Fruit fly (Drosophila melanogaster) whole organism, embryonic: ENCODE measurements around the gene CG31388.

Source experiments
- Bgb ChIP-seq: fragments of 200-800 bp; sonication (Bioruptor generic); IDR thresholded peaks from 2 replicates; pipeline ENCODE4 v1.3.6; 2022; ENCODE audit warnings: missing biosample characterization, missing genetic modification characterization; ENCODE audit not compliant: partially characterized antibody
- CG10654 ChIP-seq: fragments of 200-800 bp; sonication (Bioruptor generic); optimal IDR thresholded peaks from 2 replicates; lab custom pipeline; 2016; ENCODE audit warnings: missing biosample characterization, missing genetic modification characterization
- CG11695 ChIP-seq: fragments of 200-800 bp; sonication (Bioruptor generic); IDR thresholded peaks from 3 replicates; pipeline ENCODE4 v1.3.6; 2022; ENCODE audit warnings: missing biosample characterization, missing genetic modification characterization
- CG11723 ChIP-seq: fragments of 200-800 bp; sonication (Bioruptor generic); optimal IDR thresholded peaks from 2 replicates; lab custom pipeline; 2017; ENCODE audit warnings: missing biosample characterization, mild to moderate bottlenecking, missing genetic modification characterization
- CG12104 ChIP-seq: fragments of 200-800 bp; sonication (Bioruptor generic); optimal IDR thresholded peaks from 3 replicates; lab custom pipeline; 2016; ENCODE audit warnings: missing biosample characterization, missing genetic modification characterization
- CG12769 ChIP-seq: fragments of 200-800 bp; sonication (Bioruptor generic); optimal IDR thresholded peaks from 2 replicates; lab custom pipeline; 2019; ENCODE audit warnings: missing biosample characterization, mild to moderate bottlenecking, missing genetic modification characterization, moderate library complexity
- CG15073 ChIP-seq: fragments of 200-800 bp; sonication (Bioruptor generic); optimal IDR thresholded peaks from 2 replicates; lab custom pipeline; 2016; ENCODE audit warnings: missing biosample characterization, missing genetic modification characterization
- CG17829 ChIP-seq: fragments of 200-800 bp; optimal IDR thresholded peaks from 2 replicates; lab custom pipeline; 2019; ENCODE audit warnings: missing biosample characterization, mild to moderate bottlenecking, missing genetic modification characterization, moderate library complexity
- CG18262 ChIP-seq: fragments of 200-800 bp; optimal IDR thresholded peaks from 3 replicates; lab custom pipeline; 2019; ENCODE audit warnings: missing biosample characterization, mild to moderate bottlenecking, missing genetic modification characterization, moderate library complexity
- CG2116 ChIP-seq: fragments of 200-800 bp; sonication (Bioruptor generic); optimal IDR thresholded peaks from 3 replicates; lab custom pipeline; 2018; ENCODE audit warnings: missing biosample characterization, mild to moderate bottlenecking, missing genetic modification characterization
- CG2712 ChIP-seq: fragments of 200-800 bp; optimal IDR thresholded peaks from 3 replicates; lab custom pipeline; 2019; ENCODE audit warnings: missing biosample characterization, mild to moderate bottlenecking, missing genetic modification characterization, moderate library complexity
- CG2889 ChIP-seq: fragments of 200-800 bp; sonication (Bioruptor generic); IDR thresholded peaks from 3 replicates; pipeline ENCODE4 v1.3.6; 2022; ENCODE audit warnings: missing biosample characterization, missing genetic modification characterization
- CG32767 ChIP-seq: fragments of 200-800 bp; sonication (Bioruptor generic); IDR thresholded peaks from 2 replicates; pipeline ENCODE4 v1.3.6; 2022; ENCODE audit warnings: missing biosample characterization, missing genetic modification characterization
- CG33557 ChIP-seq: fragments of 200-800 bp; sonication (Bioruptor generic); optimal IDR thresholded peaks from 2 replicates; lab custom pipeline; 2019; ENCODE audit warnings: missing biosample characterization, mild to moderate bottlenecking, missing genetic modification characterization, moderate library complexity
- CG34224 ChIP-seq: fragments of 200-800 bp; sonication (Bioruptor generic); IDR thresholded peaks from 3 replicates; pipeline ENCODE4 v1.3.6; 2022; ENCODE audit warnings: missing biosample characterization, missing genetic modification characterization; ENCODE audit not compliant: partially characterized antibody
- CG3838 ChIP-seq: fragments of 200-800 bp; sonication (Bioruptor generic); optimal IDR thresholded peaks from 3 replicates; lab custom pipeline; 2016; ENCODE audit warnings: missing biosample characterization, missing genetic modification characterization
- CG4617 ChIP-seq: fragments of 200-800 bp; sonication (Bioruptor generic); optimal IDR thresholded peaks from 3 replicates; lab custom pipeline; 2016; ENCODE audit warnings: missing biosample characterization, missing genetic modification characterization, borderline replicate concordance
- CG4820 ChIP-seq: fragments of 200-800 bp; sonication (Bioruptor generic); optimal IDR thresholded peaks from 3 replicates; lab custom pipeline; 2016; ENCODE audit warnings: missing biosample characterization, missing genetic modification characterization
- CG6683 ChIP-seq: fragments of 200-800 bp; sonication (Bioruptor generic); optimal IDR thresholded peaks from 2 replicates; lab custom pipeline; 2017; ENCODE audit warnings: missing biosample characterization, mild to moderate bottlenecking, missing genetic modification characterization, missing genetic modification reagents
- CG6765 ChIP-seq: fragments of 200-800 bp; sonication (Bioruptor generic); optimal IDR thresholded peaks from 3 replicates; lab custom pipeline; 2017; ENCODE audit warnings: missing biosample characterization, mild to moderate bottlenecking, missing genetic modification characterization
- CG7839 ChIP-seq: fragments of 200-800 bp; sonication (Bioruptor generic); optimal IDR thresholded peaks from 3 replicates; lab custom pipeline; 2018; ENCODE audit warnings: missing biosample characterization, mild to moderate bottlenecking, missing genetic modification characterization, moderate library complexity
- CG7963 ChIP-seq: fragments of 200-800 bp; sonication (Bioruptor generic); IDR thresholded peaks from 3 replicates; pipeline ENCODE4 v1.3.6; 2022; ENCODE audit warnings: missing biosample characterization, missing genetic modification characterization; ENCODE audit not compliant: partially characterized antibody
- CrebB ChIP-seq: fragments of 200-800 bp; sonication (Bioruptor generic); optimal IDR thresholded peaks from 3 replicates; lab custom pipeline; 2018; ENCODE audit warnings: missing biosample characterization, mild to moderate bottlenecking, missing genetic modification characterization
- Dad ChIP-seq: fragments of 200-800 bp; sonication (Bioruptor generic); optimal IDR thresholded peaks from 3 replicates; lab custom pipeline; 2016; ENCODE audit warnings: missing biosample characterization, missing genetic modification characterization
- Dp ChIP-seq: fragments of 200-800 bp; sonication (Bioruptor generic); optimal IDR thresholded peaks from 2 replicates; lab custom pipeline; 2018; ENCODE audit warnings: missing biosample characterization, mild to moderate bottlenecking, missing genetic modification characterization, moderate library complexity
- Drgx ChIP-seq: fragments of 200-800 bp; sonication (Bioruptor generic); IDR thresholded peaks from 2 replicates; pipeline ENCODE4 v1.3.6; 2022; ENCODE audit warnings: missing biosample characterization, missing genetic modification characterization
- Ets65A ChIP-seq: fragments of 200-800 bp; sonication (Bioruptor generic); peaks from one replicate; lab custom pipeline; 2016; ENCODE audit warnings: missing biosample characterization, missing genetic modification characterization
- Ets97D ChIP-seq: fragments of 200-800 bp; sonication (Bioruptor generic); optimal IDR thresholded peaks from 3 replicates; lab custom pipeline; 2016; ENCODE audit warnings: missing biosample characterization, missing genetic modification characterization
- GATAe ChIP-seq: fragments of 200-800 bp; sonication (Bioruptor generic); conservative IDR thresholded peaks from 2 replicates; pipeline ENCODE4 v1.3.6; 2022; ENCODE audit warnings: missing biosample characterization, missing genetic modification characterization
- HmgZ ChIP-seq: fragments of 200-800 bp; sonication (Bioruptor generic); optimal IDR thresholded peaks from 2 replicates; lab custom pipeline; 2018; ENCODE audit warnings: missing biosample characterization, mild to moderate bottlenecking, missing genetic modification characterization
- Lhr ChIP-seq: fragments of 200-800 bp; sonication (Bioruptor generic); optimal IDR thresholded peaks from 3 replicates; lab custom pipeline; 2017; ENCODE audit warnings: mild to moderate bottlenecking, missing biosample characterization, missing genetic modification reagents, missing genetic modification characterization
- ac ChIP-seq: fragments of 200-800 bp; sonication (Bioruptor generic); optimal IDR thresholded peaks from 3 replicates; lab custom pipeline; 2017; ENCODE audit warnings: missing biosample characterization, mild to moderate bottlenecking, missing genetic modification characterization
- cad ChIP-seq: fragments of >200 bp; optimal IDR thresholded peaks from 2 replicates; lab custom pipeline; 2017; ENCODE audit warnings: missing biosample characterization, missing genetic modification characterization
- cwo ChIP-seq: fragments of 200-800 bp; sonication (Bioruptor generic); optimal IDR thresholded peaks from 3 replicates; lab custom pipeline; 2017; ENCODE audit warnings: missing biosample characterization, missing genetic modification characterization, mild to moderate bottlenecking, moderate library complexity, missing genetic modification reagents
- ftz-f1 ChIP-seq: fragments of 200-800 bp; sonication (Bioruptor generic); optimal IDR thresholded peaks from 2 replicates; lab custom pipeline; 2016; ENCODE audit warnings: missing biosample characterization, missing genetic modification characterization
- ind ChIP-seq: fragments of 200-800 bp; sonication (Bioruptor generic); optimal IDR thresholded peaks from 3 replicates; lab custom pipeline; 2016; ENCODE audit warnings: missing biosample characterization, missing genetic modification characterization
- jumu ChIP-seq: fragments of 200-800 bp; sonication (Bioruptor generic); optimal IDR thresholded peaks from 3 replicates; lab custom pipeline; 2016; ENCODE audit warnings: missing biosample characterization, missing genetic modification characterization
- mam ChIP-seq: fragments of 200-800 bp; sonication (Bioruptor generic); optimal IDR thresholded peaks from 3 replicates; lab custom pipeline; 2016; ENCODE audit warnings: missing biosample characterization, missing genetic modification characterization
- nerfin-1 ChIP-seq: fragments of 200-800 bp; sonication (Bioruptor generic); optimal IDR thresholded peaks from 3 replicates; lab custom pipeline; 2019; ENCODE audit warnings: missing biosample characterization, mild to moderate bottlenecking, missing genetic modification characterization, moderate library complexity
- nom ChIP-seq: fragments of 200-800 bp; sonication (Bioruptor generic); optimal IDR thresholded peaks from 2 replicates; lab custom pipeline; 2017; ENCODE audit warnings: missing biosample characterization, missing genetic modification characterization, mild to moderate bottlenecking, moderate library complexity, missing genetic modification reagents
- pzg ChIP-seq: fragments of 200-800 bp; sonication (Bioruptor generic); optimal IDR thresholded peaks from 3 replicates; lab custom pipeline; 2018; ENCODE audit warnings: missing biosample characterization, mild to moderate bottlenecking, missing genetic modification characterization, moderate library complexity
- stwl ChIP-seq: fragments of 200-800 bp; sonication (Bioruptor generic); optimal IDR thresholded peaks from 3 replicates; lab custom pipeline; 2018; ENCODE audit warnings: missing biosample characterization, mild to moderate bottlenecking, missing genetic modification characterization, moderate library complexity
- tgo ChIP-seq: fragments of 200-800 bp; sonication (Bioruptor generic); IDR thresholded peaks from 3 replicates; pipeline ENCODE4 v1.3.6; 2022; ENCODE audit warnings: missing biosample characterization, missing genetic modification characterization
- toy ChIP-seq: fragments of 200-800 bp; sonication (Bioruptor generic); IDR thresholded peaks from 2 replicates; pipeline ENCODE4 v1.3.6; 2022; ENCODE audit warnings: missing biosample characterization, missing genetic modification characterization
- zen ChIP-seq: fragments of 200-800 bp; sonication (Bioruptor generic); optimal IDR thresholded peaks from 3 replicates; lab custom pipeline; 2018; ENCODE audit warnings: missing biosample characterization, mild to moderate bottlenecking, missing genetic modification characterization, moderate library complexity
- zfh2 ChIP-seq: fragments of 200-800 bp; sonication (Bioruptor generic); optimal IDR thresholded peaks from 2 replicates; lab custom pipeline; 2016; ENCODE audit warnings: missing biosample characterization, missing genetic modification characterization

CG31388 gene

DNA sequence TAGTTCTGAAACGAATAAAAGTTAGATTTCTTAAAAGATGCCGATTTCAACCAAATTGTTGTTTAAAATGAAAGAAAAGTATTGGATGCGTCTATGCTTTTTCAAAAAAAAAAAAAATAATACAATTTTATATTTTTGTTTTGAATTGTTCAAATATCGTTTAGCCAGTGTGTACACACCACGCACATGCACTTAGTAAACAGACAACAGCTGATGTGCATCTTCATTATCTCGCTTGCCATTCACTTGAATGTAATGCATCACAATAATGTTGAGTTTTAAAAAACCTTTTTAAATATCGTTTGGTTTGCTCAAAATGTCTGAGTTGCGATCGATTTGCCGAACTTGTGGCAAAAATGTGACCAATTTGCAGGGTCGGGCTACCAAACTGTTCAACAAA is 1.6 kb upstream of the CG31388 start, which contains the start of gene CG31441 (continued):
- peak; percentile 56 for TF ChIP-seq Ets65A (GFP tag; lab: Kevin White, UChicago)
- TF ChIP-seq CG4617 (GFP tag; lab: Kevin White, UChicago) = peak; percentile 37
- peak; percentile 75 for TF ChIP-seq CG34224 (GFP tag; lab: Robert Waterston, UW)
- 0 out of 2 replicates have a peak, but pooled peaks have one; percentile 24 for TF ChIP-seq Bgb (GFP tag; lab: Robert Waterston, UW)
- TF ChIP-seq CG2712 (tag; lab: Kevin White, UChicago) = peak; percentile 3
- peak; percentile 69 for TF ChIP-seq Dp
- TF ChIP-seq HmgZ (tag; lab: Kevin White, UChicago) = peak; percentile 38
- TF ChIP-seq CG2116 (GFP tag; lab: Kevin White, UChicago) = peak; percentile 42
- TF ChIP-seq Ets97D (GFP tag; lab: Kevin White, UChicago) = peak; percentile 8

DNA sequence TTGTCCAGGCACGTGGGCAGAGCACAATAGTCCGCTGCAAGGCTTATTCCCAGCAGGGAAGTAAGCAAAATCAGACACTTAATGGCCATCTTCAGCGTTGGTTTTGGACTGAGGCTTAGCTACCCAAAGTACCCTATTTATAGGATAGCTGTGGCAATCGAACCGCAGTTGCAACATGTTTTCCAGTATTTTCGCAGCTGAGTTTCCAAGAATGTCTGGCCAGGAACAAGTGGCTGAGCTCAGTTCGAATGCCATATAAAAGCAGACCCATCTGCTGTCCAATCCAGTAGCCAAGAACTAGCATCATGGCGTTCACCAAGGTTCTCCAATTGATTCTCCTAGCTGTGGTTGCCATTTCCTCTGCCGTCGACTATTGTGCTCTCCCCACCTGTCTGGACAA is 3.3 kb downstream of the CG31388 start, which contains the start of the genes scpr-B and scpr-A:
scpr-B (minus strand) TSS at position 101 of the 400 bp plus-strand sequence.
scpr-A (plus strand) TSS at position 293 of the 400 bp plus-strand sequence.
- TF ChIP-seq CG6765 (GFP tag; lab: Kevin White, UChicago) (no peak), CG10654 (GFP tag; lab: Kevin White, UChicago) (no peak), CG12769 (no peak), pzg (GFP tag; lab: Kevin White, UChicago) (no peak), GATAe (GFP tag; lab: Robert Waterston, UW) (no peak), Dad (GFP tag; lab: Kevin White, UChicago) (no peak), CG15073 (GFP tag; lab: Kevin White, UChicago) (no peak), CG4820 (GFP tag; lab: Kevin White, UChicago) (no peak), ind (GFP tag; lab: Kevin White, UChicago) (no peak), nerfin-1 (tag; lab: Kevin White, UChicago) (no peak), ftz-f1 (GFP tag; lab: Kevin White, UChicago) (no peak), ac (GFP tag; lab: Kevin White, UChicago) (no peak), zen (tag; lab: Kevin White, UChicago) (no peak), CG11695 (GFP tag; lab: Robert Waterston, UW) (no peak), CG33557 (GFP tag; lab: Kevin White, UChicago) (no peak), CG12104 (GFP tag; lab: Kevin White, UChicago) (no peak)
- TF ChIP-seq, all 482 proteins: peak for 0

DNA sequence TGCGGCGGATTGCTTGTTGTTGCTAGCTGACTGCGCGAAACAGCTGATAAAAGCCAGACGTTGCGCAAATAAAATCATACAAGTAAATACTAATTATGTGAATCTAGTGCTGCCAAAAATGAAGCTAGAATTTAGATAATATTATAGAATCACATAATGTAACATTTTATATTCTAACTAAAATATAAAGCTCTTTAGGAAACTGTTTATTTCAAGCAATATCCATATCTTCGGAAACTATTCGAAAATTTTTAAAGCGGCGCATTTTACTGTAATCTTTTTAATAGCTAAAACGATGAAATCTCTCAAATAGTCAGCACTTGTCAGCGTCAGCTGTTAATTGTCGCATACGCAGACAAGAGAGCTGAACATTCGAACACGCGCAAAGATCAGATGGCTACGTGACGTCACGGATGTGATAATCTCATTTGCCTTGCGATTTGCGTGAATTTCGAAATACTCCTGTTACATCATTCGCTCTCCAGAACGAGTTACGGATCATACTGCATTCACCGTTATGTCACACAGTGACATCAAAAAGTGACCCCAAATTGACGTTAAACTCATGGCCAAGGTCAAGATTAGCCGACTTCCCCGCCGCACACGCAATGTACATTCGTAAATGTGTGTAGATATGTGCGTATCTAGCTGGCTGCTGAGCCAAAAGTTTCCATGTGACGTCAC is 5.6 kb downstream of the CG31388 start:
- TF ChIP-seq nom (GFP tag; lab: Kevin White, UChicago) (peak; percentile 30), CG4820 (GFP tag; lab: Kevin White, UChicago) (peak; percentile 20), CG6683 (GFP tag; lab: Kevin White, UChicago) (peak; percentile 30), CG7839 (tag; lab: Kevin White, UChicago) (peak; percentile 61), mam (peak; percentile 45), cad (GFP tag; lab: Kevin White, UChicago) (no peak), CG3838 (no peak), jumu (GFP tag; lab: Kevin White, UChicago) (no peak), CG2889 (GFP tag; lab: Robert Waterston, UW) (no peak), CG7963 (no peak), Drgx (GFP tag; lab: Robert Waterston, UW) (no peak), cwo (peak; percentile 55), CG18262 (peak; percentile 56), Lhr (GFP tag; lab: Kevin White, UChicago) (no peak), stwl (tag; lab: Kevin White, UChicago) (no peak), CG11723 (GFP tag; lab: Kevin White, UChicago) (no peak), CrebB (tag; lab: Kevin White, UChicago) (no peak), CG17829 (tag; lab: Kevin White, UChicago) (peak; percentile 30), pzg (GFP tag; lab: Kevin White, UChicago) (no peak), ind (GFP tag; lab: Kevin White, UChicago) (peak; percentile 25), toy (no peak), CG32767 (GFP tag; lab: Robert Waterston, UW) (no peak), tgo (GFP tag; lab: Robert Waterston, UW) (0 out of 3 replicates have a peak, but pooled peaks have one; percentile 27), zfh2 (GFP tag; lab: Kevin White, UChicago) (no peak)
